Fruit fly (Drosophila melanogaster) whole organism, pupa: ENCODE measurements around the gene cutlet.

Experiments used
- CG13204 ChIP-seq: fragments of 200-800 bp; sonication (Bioruptor generic); optimal IDR thresholded peaks from 2 replicates; lab custom pipeline; 2018; ENCODE audit warnings: missing biosample characterization, mild to moderate bottlenecking, missing genetic modification characterization, moderate library complexity
- CG14655 ChIP-seq: fragments of 200-800 bp; sonication (Bioruptor generic); optimal IDR thresholded peaks from 3 replicates; lab custom pipeline; 2017; ENCODE audit warnings: mild to moderate bottlenecking, missing biosample characterization, missing genetic modification reagents, missing genetic modification characterization

dm6 chr2L:3740443-3740842 lies 28.9 kb upstream of the cutlet start:
- TF ChIP-seq CG14655 (GFP tag; lab: Kevin White, UChicago) (no peak), CG13204 (no peak)
